Worm (Caenorhabditis elegans): Measurements from ENCODE around the gene str-146.

str-146 gene

DNA sequence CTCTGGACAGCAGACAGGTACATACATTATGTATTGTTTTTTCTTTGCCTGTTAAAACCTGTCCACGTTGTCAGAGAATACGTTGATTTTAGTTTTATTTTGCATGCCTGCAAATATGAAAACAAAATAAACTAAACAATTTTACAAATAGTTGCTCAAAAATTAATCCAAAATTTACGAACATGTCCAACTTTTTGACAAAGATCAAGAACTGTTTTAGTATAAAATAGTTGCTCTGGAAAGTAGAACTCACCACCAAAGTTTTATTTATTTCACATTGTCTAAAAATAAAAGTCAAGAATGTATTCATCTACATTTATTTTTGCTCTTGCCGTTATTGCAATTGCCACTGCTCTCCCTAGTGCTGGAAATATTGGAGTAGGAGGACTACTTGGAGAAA lies 9.2 kb upstream of the str-146 start, which contains the start of gene srlf-16:
TSS of gene srlf-16 (plus strand) at position 301 of the 400 bp plus-strand sequence.
- TF ChIP-seq W03F9.2 (tag; optimal IDR thresholded peaks at IDR 0.05) (no peak), dao-5 (tag; optimal IDR thresholded peaks at IDR 0.05) (no peak), him-1 (tag; optimal IDR thresholded peaks at IDR 0.05) (no peak)

DNA sequence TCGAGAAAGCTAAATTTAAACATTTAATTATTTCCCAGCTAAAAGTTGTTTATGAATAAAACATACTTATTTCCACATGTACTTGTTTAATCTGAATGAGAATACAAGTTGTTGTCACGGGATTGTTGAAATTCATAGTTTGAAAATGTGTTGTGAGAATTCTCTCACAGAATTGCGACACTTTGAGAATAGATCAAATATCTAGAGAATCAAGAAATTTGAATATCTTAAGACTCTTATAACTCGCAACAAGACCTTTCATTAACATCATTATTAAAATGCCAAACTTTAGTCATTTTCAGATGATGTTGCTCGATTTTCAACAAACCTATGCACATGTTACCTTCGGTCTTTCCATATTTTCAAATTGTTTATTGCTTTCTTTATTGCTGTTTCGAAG lies 7.7 kb upstream of the str-146 start, which contains the start of gene str-90:
TSS of gene str-90 (plus strand) at position 301 of the 400 bp plus-strand sequence.
- no peak for TF ChIP-seq dao-5 (tag; optimal IDR thresholded peaks at IDR 0.05)
- no peak for TF ChIP-seq him-1 (tag; optimal IDR thresholded peaks at IDR 0.05)
- no peak for TF ChIP-seq W03F9.2 (tag; optimal IDR thresholded peaks at IDR 0.05)

DNA sequence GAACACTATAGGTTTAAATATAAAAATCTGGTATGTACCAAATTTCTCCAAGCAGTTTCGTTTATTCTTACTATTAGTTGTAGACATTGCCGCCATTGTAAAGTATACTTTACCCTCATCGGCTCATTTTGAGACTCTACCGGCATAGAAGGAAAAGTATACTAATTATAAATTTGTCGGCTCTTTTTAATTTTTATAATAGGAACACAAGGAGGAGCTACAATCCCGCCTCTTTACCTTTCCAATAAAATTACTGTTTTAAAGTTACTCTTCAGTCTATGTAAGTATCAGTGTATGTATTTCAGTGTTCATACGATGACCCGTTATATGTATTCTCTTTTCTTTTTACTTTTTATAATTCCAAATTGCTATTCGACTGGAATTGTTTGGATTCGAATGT lies 4.0 kb upstream of the str-146 start, which contains the start of gene sdz-23:
TSS of gene sdz-23 (plus strand) at position 301 of the 400 bp plus-strand sequence.
- TF ChIP-seq dao-5 (tag; optimal IDR thresholded peaks at IDR 0.05) (no peak), W03F9.2 (tag; optimal IDR thresholded peaks at IDR 0.05) (no peak)

DNA sequence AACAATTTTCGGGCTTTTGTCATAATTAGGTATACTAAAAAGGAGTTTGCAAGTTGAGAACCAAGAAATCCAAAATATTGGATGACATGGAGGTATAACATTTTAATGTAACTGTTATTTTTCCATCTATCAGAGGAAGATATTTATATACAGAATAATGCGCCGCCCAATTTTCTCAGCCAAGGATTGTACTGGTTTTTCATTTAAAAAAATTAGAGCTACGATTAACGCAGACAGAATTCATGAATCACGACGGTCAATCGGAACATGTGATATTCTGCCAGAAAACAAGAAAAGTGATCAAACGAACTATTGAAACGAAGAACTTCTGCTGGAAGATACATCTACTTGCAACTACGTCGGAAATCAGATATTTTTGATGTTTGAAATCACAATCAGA lies 3.0 kb upstream of the str-146 start, which contains the start of gene str-145:
TSS of gene str-145 (minus strand) at position 101 of the 400 bp plus-strand sequence.
- TF ChIP-seq W03F9.2 (tag; optimal IDR thresholded peaks at IDR 0.05) (no peak), dao-5 (tag; optimal IDR thresholded peaks at IDR 0.05) (no peak), him-1 (tag; optimal IDR thresholded peaks at IDR 0.05) (no peak)

DNA sequence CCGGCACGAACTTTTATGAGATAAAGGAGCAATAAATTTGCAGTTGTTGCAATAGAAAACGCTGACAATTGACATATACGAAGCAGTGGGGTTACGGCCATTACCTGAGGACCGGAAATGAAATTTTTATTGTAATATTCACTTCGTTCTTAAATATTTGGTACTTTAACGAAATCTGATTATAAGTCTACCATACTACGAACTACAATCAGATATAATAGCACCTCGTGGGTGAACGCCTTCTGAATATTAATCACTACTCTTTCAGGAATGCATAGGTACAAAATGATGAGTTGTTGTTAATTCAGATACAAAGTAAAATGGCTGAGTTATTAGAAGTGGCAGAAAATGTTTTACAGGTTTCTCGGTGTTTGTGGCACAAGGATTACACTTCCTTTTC lies 2.9 kb downstream of the str-146 start, which contains the start of gene str-129:
TSS of gene str-129 (minus strand) at position 101 of the 400 bp plus-strand sequence.
- TF ChIP-seq him-1 (tag; optimal IDR thresholded peaks at IDR 0.05) (no peak), W03F9.2 (tag; optimal IDR thresholded peaks at IDR 0.05) (no peak), dao-5 (tag; optimal IDR thresholded peaks at IDR 0.05) (no peak)

DNA sequence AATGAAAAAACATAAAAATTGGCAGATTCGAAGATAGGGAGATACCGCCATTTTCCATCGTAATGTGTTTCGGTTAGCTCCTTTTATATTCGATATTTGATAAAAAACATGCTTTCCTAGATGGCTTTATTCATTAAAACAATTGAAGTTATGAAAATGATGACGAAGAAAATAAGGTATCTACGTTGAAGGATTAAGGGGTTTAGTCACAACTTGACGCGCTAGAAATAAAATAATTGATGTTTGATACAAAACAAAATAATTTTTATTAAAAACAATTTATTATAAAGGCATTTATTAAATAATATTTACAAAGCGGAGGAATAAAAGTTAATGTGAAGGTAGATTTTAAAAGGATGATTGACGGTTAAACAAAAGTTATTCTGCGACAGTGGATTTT lies 4.7 kb downstream of the str-146 start, which contains the start of gene str-130:
TSS of gene str-130 (minus strand) at position 101 of the 400 bp plus-strand sequence.
- TF ChIP-seq dao-5 (tag; optimal IDR thresholded peaks at IDR 0.05): no peak
- no peak for TF ChIP-seq him-1 (tag; optimal IDR thresholded peaks at IDR 0.05)
- no peak for TF ChIP-seq W03F9.2 (tag; optimal IDR thresholded peaks at IDR 0.05)

DNA sequence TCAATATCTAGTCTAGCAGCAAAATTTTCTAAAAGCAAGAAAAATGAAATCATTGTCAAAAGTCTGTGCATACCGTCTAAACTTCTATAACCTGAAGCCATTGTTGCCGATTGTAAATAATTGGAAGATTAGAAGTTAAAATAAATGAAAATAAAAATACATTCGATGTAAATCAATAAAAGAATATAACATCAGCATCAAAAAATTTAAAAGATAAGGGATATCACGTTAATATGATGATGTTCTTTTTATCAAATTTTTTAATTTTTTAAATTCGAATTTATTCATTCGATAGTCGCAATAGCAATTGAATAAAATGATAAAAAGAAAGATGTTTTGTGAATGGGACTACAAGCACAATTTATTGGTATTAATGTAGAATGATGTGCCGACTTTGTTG lies 10.1 kb downstream of the str-146 start, which contains the start of gene C09H5.7:
TSS of gene C09H5.7 (minus strand) at position 101 of the 400 bp plus-strand sequence.
- no peak for TF ChIP-seq him-1 (tag; optimal IDR thresholded peaks at IDR 0.05)
- TF ChIP-seq dao-5 (tag; optimal IDR thresholded peaks at IDR 0.05): no peak
- TF ChIP-seq W03F9.2 (tag; optimal IDR thresholded peaks at IDR 0.05): no peak

DNA sequence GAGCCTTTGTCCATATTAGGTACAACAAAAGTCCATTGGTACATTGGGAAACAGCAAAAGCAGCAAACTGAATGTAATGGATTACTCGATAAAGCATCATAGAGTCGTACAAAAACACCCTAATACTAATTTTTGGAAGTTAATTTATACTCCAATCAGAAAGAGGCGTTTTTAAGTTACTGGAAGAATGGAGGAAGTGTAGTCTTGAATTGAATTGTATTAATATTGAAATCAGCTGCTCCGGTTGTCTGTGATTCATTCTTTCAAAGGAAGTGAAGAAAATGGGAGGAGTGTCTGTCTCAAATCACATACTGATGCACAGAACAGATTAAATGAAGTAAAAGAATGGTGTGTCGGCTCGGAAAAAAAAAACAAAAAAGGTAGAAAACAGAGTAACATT lies 13.7 kb downstream of the str-146 start, which contains the start of gene str-131:
TSS of gene str-131 (minus strand) at position 101 of the 400 bp plus-strand sequence.
- no peak for TF ChIP-seq him-1 (tag; optimal IDR thresholded peaks at IDR 0.05)
- TF ChIP-seq dao-5 (tag; optimal IDR thresholded peaks at IDR 0.05): no peak
- no peak for TF ChIP-seq W03F9.2 (tag; optimal IDR thresholded peaks at IDR 0.05)

DNA sequence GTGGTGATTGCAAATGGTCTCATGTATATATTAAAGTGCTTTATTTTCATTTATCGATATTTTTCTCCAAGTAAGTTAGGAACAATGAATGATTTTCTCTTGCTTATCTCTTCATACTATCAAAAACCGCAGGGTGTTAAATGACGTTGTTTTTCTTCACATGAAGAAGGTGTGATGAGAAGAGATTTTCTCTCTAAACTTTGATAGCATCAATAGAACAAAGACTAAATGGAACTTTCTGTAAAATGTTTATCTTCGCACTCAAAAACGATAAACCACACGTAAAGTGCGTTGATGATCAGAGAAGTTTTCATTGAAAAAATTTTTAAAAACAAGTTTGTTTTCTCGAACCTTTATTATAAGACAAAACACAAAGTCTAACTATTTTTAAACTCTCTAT lies 15.5 kb downstream of the str-146 start:
- TF ChIP-seq dao-5 (tag; optimal IDR thresholded peaks at IDR 0.05): no peak
- TF ChIP-seq W03F9.2 (tag; optimal IDR thresholded peaks at IDR 0.05): no peak
- no peak for TF ChIP-seq him-1 (tag; optimal IDR thresholded peaks at IDR 0.05)

DNA sequence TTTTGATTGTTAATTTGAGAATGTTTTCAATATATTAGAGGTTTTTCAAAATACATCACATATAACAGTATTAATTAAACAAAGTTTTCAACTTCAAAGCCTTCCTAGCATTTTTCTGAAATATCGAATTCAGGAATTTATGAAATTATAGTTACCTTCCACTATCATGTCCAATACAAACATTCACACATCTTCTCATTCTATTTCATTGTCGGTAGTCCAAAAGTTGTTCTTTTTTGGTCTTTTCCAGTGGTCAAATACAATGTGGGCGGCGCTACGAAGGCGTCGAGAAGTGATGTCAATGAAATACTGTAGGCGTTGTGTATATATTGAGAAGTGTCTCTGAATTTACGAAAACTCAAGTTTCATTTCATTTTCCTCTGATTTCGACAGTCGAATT lies 19.6 kb downstream of the str-146 start, which contains the start of gene catp-3:
TSS of gene catp-3 (plus strand) at position 301 of the 400 bp plus-strand sequence.
- no peak for TF ChIP-seq dao-5 (tag; optimal IDR thresholded peaks at IDR 0.05)
- TF ChIP-seq him-1 (tag; optimal IDR thresholded peaks at IDR 0.05): no peak
- TF ChIP-seq W03F9.2 (tag; optimal IDR thresholded peaks at IDR 0.05): no peak

DNA sequence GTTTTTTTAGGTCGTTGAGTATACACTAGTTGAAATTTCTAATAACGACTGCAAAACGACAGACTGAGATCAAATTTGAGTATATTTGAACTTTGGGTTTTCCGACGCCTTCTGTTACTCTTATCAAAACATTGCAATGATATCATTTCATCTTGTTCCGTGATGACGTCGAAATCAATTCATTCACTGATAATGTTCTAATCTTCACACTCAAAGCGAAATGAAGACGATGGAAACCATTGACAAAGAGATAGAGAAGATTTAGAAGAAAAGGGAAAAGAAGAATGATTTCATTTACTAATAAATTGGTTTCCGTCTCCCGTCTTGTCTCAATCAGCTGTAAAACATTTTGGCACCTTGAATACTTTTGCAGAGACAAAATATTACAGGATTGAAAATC lies 22.1 kb downstream of the str-146 start:
- TF ChIP-seq him-1 (tag; optimal IDR thresholded peaks at IDR 0.05): no peak
- TF ChIP-seq dao-5 (tag; optimal IDR thresholded peaks at IDR 0.05): no peak
- TF ChIP-seq W03F9.2 (tag; optimal IDR thresholded peaks at IDR 0.05): no peak

DNA sequence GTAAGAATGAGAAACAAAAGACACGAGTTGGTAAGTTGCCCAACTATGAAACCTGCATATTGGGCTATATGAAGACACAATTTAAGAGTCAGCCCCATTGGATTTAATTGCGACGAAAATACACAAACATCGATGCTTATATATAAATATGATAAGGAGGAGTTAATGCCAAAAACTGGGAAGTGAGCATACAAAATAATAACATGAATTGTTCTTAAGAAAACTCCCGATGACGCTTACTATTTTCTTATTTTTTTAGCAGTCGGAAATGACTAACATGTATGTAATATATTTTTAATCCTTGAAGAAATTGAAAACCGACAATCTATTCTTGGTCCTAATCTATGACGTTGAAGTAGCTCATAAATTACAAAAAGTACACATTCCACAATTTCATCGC lies 23.2 kb downstream of the str-146 start, which contains the start of gene str-144:
TSS of gene str-144 (minus strand) at position 101 of the 400 bp plus-strand sequence.
- TF ChIP-seq dao-5 (tag; optimal IDR thresholded peaks at IDR 0.05) (no peak), W03F9.2 (tag; optimal IDR thresholded peaks at IDR 0.05) (no peak), him-1 (tag; optimal IDR thresholded peaks at IDR 0.05) (no peak)

DNA sequence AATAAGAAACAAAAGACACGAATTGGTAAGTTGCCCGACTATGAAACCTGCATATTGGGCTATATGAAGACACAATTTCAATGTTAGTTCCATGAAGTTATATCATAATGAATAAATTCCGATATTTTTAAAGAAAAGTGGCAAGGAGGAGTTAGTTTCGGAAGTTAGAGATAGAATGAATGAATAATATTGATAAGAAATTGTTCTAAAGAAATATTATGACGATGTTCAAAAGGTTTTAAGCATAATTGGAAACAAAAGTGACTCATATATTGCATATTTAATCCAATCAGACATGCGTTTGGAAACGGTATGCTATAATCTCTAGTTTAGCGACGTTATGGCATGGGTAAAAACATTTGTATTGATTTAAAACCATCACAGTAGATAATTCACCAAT lies 25.6 kb downstream of the str-146 start, which contains the start of gene str-143:
TSS of gene str-143 (minus strand) at position 101 of the 400 bp plus-strand sequence.
- no peak for TF ChIP-seq dao-5 (tag; optimal IDR thresholded peaks at IDR 0.05)
- no peak for TF ChIP-seq him-1 (tag; optimal IDR thresholded peaks at IDR 0.05)
- TF ChIP-seq W03F9.2 (tag; optimal IDR thresholded peaks at IDR 0.05): no peak

DNA sequence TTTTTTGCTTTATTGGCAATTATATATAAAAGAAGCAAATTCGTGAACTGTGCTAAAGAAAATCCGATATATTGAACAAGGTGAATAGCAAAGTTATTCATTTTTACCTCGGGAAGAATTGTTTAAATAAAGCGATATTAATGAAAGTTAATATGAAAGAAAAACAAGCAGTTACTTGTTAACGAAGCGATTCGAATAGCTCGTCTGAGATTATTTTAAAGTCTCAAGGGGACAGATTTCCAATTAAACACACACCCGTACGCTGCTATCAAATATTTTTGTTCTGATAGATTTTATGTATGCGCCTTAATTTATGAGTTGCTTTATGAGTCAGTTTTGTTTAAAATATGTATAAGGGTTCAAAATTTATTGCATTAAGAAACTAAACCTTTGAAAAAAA lies 27.5 kb downstream of the str-146 start, which contains the start of gene str-140:
TSS of gene str-140 (minus strand) at position 101 of the 400 bp plus-strand sequence.
- no peak for TF ChIP-seq dao-5 (tag; optimal IDR thresholded peaks at IDR 0.05)
- no peak for TF ChIP-seq him-1 (tag; optimal IDR thresholded peaks at IDR 0.05)
- TF ChIP-seq W03F9.2 (tag; optimal IDR thresholded peaks at IDR 0.05): no peak

Measured in whole organism, L4/young adult.